Worm (Caenorhabditis elegans): Measurements from ENCODE around the gene ZK616.8.
A peak's percentile ranks its signal among the peaks of the same experiment; 100 is the strongest.

ZK616.8 gene

DNA sequence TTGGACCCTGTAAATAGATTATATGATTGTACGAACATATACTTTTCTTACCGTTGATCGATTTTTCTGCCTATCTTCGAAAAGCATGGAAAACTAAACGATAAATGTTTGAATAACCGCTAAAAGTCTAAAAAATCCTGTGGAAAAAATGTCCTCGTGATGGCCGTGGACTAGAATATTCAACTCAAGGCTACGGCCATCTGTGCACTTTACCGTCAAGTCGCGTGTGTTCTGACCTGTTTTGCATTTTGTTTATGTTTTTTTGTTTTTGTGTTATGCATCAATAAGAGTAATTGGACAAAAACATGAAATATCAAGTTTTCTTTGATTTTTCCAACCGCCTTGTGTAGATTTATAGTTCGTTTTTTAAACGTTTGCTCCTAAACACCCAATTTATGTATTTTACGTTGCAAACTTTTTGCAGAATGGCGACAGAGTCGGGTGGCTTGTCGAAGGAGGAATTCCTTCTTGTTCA lies 47.8 kb downstream of the ZK616.8 start, which contains the start of the genes hda-6 and F41H10.4 (continued):
- TF ChIP-seq attf-6 (GFP tag; IDR thresholded peaks at IDR 0.05) (no peak), zfh-2 (GFP tag; conservative IDR thresholded peaks at IDR 0.05) (no peak), egl-18 (GFP tag; IDR thresholded peaks at IDR 0.05) (no peak), fkh-3 (tag; optimal IDR thresholded peaks at IDR 0.05) (no peak), Y53F4B.3 (GFP tag; IDR thresholded peaks at IDR 0.05) (no peak), snpc-1.1 (tag; optimal IDR thresholded peaks at IDR 0.05; ENCODE audit: insufficient read depth) (peak; percentile 65), tbp1 (GFP tag; optimal IDR thresholded peaks at IDR 0.05) (peak; percentile 56), hsf-1 (GFP tag; IDR thresholded peaks at IDR 0.05) (no peak), ceh-100 (GFP tag; IDR thresholded peaks at IDR 0.05) (0 out of 2 replicates have a peak, but pooled peaks have one; percentile 11), mes-4 (tag; optimal IDR thresholded peaks at IDR 0.05) (no peak), dpff-1 (tag; optimal IDR thresholded peaks at IDR 0.05) (no peak), attf-5 (GFP tag; optimal IDR thresholded peaks at IDR 0.05) (peak; percentile 86), nhr-90 (tag; optimal IDR thresholded peaks at IDR 0.05) (no peak), F33H1.4 (GFP tag; IDR thresholded peaks at IDR 0.05) (peak; percentile 44), nhr-27 (tag; optimal IDR thresholded peaks at IDR 0.05) (no peak), B0035.1 (tag; optimal IDR thresholded peaks at IDR 0.05) (no peak)
